Fruit fly (Drosophila melanogaster) whole organism, embryonic: Measurements from ENCODE around the gene CG13086.

Source experiments
- Abd-B ChIP-seq: fragments of 200-800 bp; sonication (Bioruptor generic); optimal IDR thresholded peaks from 2 replicates; lab custom pipeline; 2018; ENCODE audit warnings: missing biosample characterization, mild to moderate bottlenecking, missing genetic modification characterization, moderate library complexity
- BEAF-32 ChIP-seq: fragments of 200-800 bp; sonication (Bioruptor generic); optimal IDR thresholded peaks from 3 replicates; lab custom pipeline; 2017; ENCODE audit warnings: missing biosample characterization, missing genetic modification characterization, mild to moderate bottlenecking, moderate library complexity, missing genetic modification reagents
- Bteb2 ChIP-seq: fragments of 200-800 bp; sonication (Bioruptor generic); optimal IDR thresholded peaks from 2 replicates; lab custom pipeline; 2016; ENCODE audit warnings: missing biosample characterization, missing genetic modification characterization
- CG13424 ChIP-seq: fragments of 200-800 bp; sonication (Bioruptor generic); optimal IDR thresholded peaks from 2 replicates; lab custom pipeline; 2019; ENCODE audit warnings: missing biosample characterization, mild to moderate bottlenecking, missing genetic modification characterization, moderate library complexity
- CG13894 ChIP-seq: fragments of 200-800 bp; sonication (Bioruptor generic); optimal IDR thresholded peaks from 3 replicates; lab custom pipeline; 2018; ENCODE audit warnings: missing biosample characterization, mild to moderate bottlenecking, missing genetic modification characterization, moderate library complexity
- CG1602 ChIP-seq: fragments of 200-800 bp; sonication (Bioruptor generic); optimal IDR thresholded peaks from 3 replicates; lab custom pipeline; 2016; ENCODE audit warnings: missing biosample characterization, missing genetic modification characterization
- CG17912 ChIP-seq: fragments of 200-800 bp; sonication (Bioruptor generic); optimal IDR thresholded peaks from 2 replicates; lab custom pipeline; 2018; ENCODE audit warnings: missing biosample characterization, mild to moderate bottlenecking, missing genetic modification characterization
- CG1792 ChIP-seq: fragments of 200-800 bp; sonication (Bioruptor generic); optimal IDR thresholded peaks from 2 replicates; lab custom pipeline; 2016; ENCODE audit warnings: missing biosample characterization, missing genetic modification characterization
- CG2116 ChIP-seq: fragments of 200-800 bp; sonication (Bioruptor generic); optimal IDR thresholded peaks from 3 replicates; lab custom pipeline; 2018; ENCODE audit warnings: missing biosample characterization, mild to moderate bottlenecking, missing genetic modification characterization
- CG30431 ChIP-seq: fragments of 200-800 bp; sonication (Bioruptor generic); optimal IDR thresholded peaks from 2 replicates; lab custom pipeline; 2017; ENCODE audit warnings: missing biosample characterization, missing genetic modification characterization
- CG32532 ChIP-seq: fragments of 200-800 bp; sonication (Bioruptor generic); IDR thresholded peaks from 2 replicates; pipeline ENCODE4 v1.3.6; 2022; ENCODE audit warnings: missing biosample characterization, missing genetic modification characterization
- CG32767 ChIP-seq: fragments of 200-800 bp; sonication (Bioruptor generic); IDR thresholded peaks from 2 replicates; pipeline ENCODE4 v1.3.6; 2022; ENCODE audit warnings: missing biosample characterization, missing genetic modification characterization
- CG3838 ChIP-seq: fragments of 200-800 bp; sonication (Bioruptor generic); optimal IDR thresholded peaks from 3 replicates; lab custom pipeline; 2016; ENCODE audit warnings: missing biosample characterization, missing genetic modification characterization
- CG42726 ChIP-seq: fragments of 200-800 bp; sonication (Bioruptor generic); IDR thresholded peaks from 2 replicates; pipeline ENCODE4 v1.3.6; 2022; ENCODE audit warnings: missing biosample characterization, missing genetic modification characterization; ENCODE audit not compliant: partially characterized antibody
- CG4282 ChIP-seq: fragments of 200-800 bp; sonication (Bioruptor generic); optimal IDR thresholded peaks from 2 replicates; lab custom pipeline; 2016; ENCODE audit warnings: missing biosample characterization, missing genetic modification characterization
- CG4328 ChIP-seq: fragments of 200-800 bp; sonication (Bioruptor generic); optimal IDR thresholded peaks from 3 replicates; lab custom pipeline; 2017; ENCODE audit warnings: missing biosample characterization, missing genetic modification reagents, missing genetic modification characterization
- CG6254 ChIP-seq: fragments of 200-800 bp; sonication (Bioruptor generic); optimal IDR thresholded peaks from 3 replicates; lab custom pipeline; 2017; ENCODE audit warnings: mild to moderate bottlenecking, missing biosample characterization, missing genetic modification reagents, missing genetic modification characterization
- CG6683 ChIP-seq: fragments of 200-800 bp; sonication (Bioruptor generic); optimal IDR thresholded peaks from 2 replicates; lab custom pipeline; 2017; ENCODE audit warnings: missing biosample characterization, mild to moderate bottlenecking, missing genetic modification characterization, missing genetic modification reagents
- CG7786 ChIP-seq: fragments of 200-800 bp; sonication (Bioruptor generic); optimal IDR thresholded peaks from 2 replicates; lab custom pipeline; 2016; ENCODE audit warnings: missing biosample characterization, missing genetic modification characterization
- CG7839 ChIP-seq: fragments of 200-800 bp; sonication (Bioruptor generic); optimal IDR thresholded peaks from 3 replicates; lab custom pipeline; 2018; ENCODE audit warnings: missing biosample characterization, mild to moderate bottlenecking, missing genetic modification characterization, moderate library complexity
- CG7928 ChIP-seq: fragments of 200-800 bp; sonication (Bioruptor generic); optimal IDR thresholded peaks from 2 replicates; lab custom pipeline; 2017; ENCODE audit warnings: missing biosample characterization, mild to moderate bottlenecking, missing genetic modification characterization
- CG9797 ChIP-seq: fragments of 200-800 bp; sonication (Bioruptor generic); optimal IDR thresholded peaks from 3 replicates; lab custom pipeline; 2018; ENCODE audit warnings: missing biosample characterization, mild to moderate bottlenecking, missing genetic modification characterization
- CG9876 ChIP-seq: fragments of 200-800 bp; sonication (Bioruptor generic); optimal IDR thresholded peaks from 2 replicates; lab custom pipeline; 2016; ENCODE audit warnings: missing biosample characterization, missing genetic modification characterization
- Chrac-16 ChIP-seq: fragments of 200-800 bp; sonication (Bioruptor generic); optimal IDR thresholded peaks from 3 replicates; lab custom pipeline; 2016; ENCODE audit warnings: missing biosample characterization, missing genetic modification characterization
- Gsc ChIP-seq: fragments of 200-800 bp; sonication (Bioruptor generic); IDR thresholded peaks from 2 replicates; pipeline ENCODE4 v1.3.6; 2022; ENCODE audit warnings: missing biosample characterization, missing genetic modification characterization
- Hmx ChIP-seq: fragments of 200-800 bp; sonication (Bioruptor generic); optimal IDR thresholded peaks from 2 replicates; lab custom pipeline; 2016; ENCODE audit warnings: missing biosample characterization, missing genetic modification characterization
- NC2α ChIP-seq: fragments of 200-800 bp; sonication (Bioruptor generic); optimal IDR thresholded peaks from 2 replicates; lab custom pipeline; 2016; ENCODE audit warnings: missing biosample characterization, missing genetic modification characterization
- Nf-YB ChIP-seq: fragments of 200-800 bp; sonication (Bioruptor generic); optimal IDR thresholded peaks from 3 replicates; lab custom pipeline; 2019; ENCODE audit warnings: missing biosample characterization, mild to moderate bottlenecking, missing genetic modification characterization, moderate library complexity
- Nf-YC ChIP-seq: fragments of 200-800 bp; optimal IDR thresholded peaks from 3 replicates; lab custom pipeline; 2019; ENCODE audit warnings: missing biosample characterization, mild to moderate bottlenecking, missing genetic modification characterization, moderate library complexity
- Sin3A ChIP-seq: fragments of >200 bp; optimal IDR thresholded peaks from 2 replicates; lab custom pipeline; 2018
- bab2 ChIP-seq: fragments of 200-800 bp; sonication (Bioruptor generic); optimal IDR thresholded peaks from 2 replicates; lab custom pipeline; 2016; ENCODE audit warnings: missing biosample characterization, missing genetic modification characterization
- caup ChIP-seq: fragments of 200-800 bp; sonication (Bioruptor generic); optimal IDR thresholded peaks from 3 replicates; lab custom pipeline; 2017; ENCODE audit warnings: missing biosample characterization, mild to moderate bottlenecking, missing genetic modification characterization, moderate library complexity; ENCODE audit not compliant: severe bottlenecking
- corto ChIP-seq: fragments of 200-800 bp; sonication (Bioruptor generic); optimal IDR thresholded peaks from 2 replicates; lab custom pipeline; 2016; ENCODE audit warnings: missing biosample characterization, mild to moderate bottlenecking, missing genetic modification characterization, moderate library complexity
- croc ChIP-seq: fragments of 200-800 bp; sonication (Bioruptor generic); conservative IDR thresholded peaks from 3 replicates; pipeline ENCODE4 v1.3.6; 2022; ENCODE audit warnings: missing biosample characterization, missing genetic modification characterization
- danr ChIP-seq: fragments of 200-800 bp; sonication (Bioruptor generic); IDR thresholded peaks from 2 replicates; pipeline ENCODE4 v1.3.6; 2022; ENCODE audit warnings: missing biosample characterization, missing genetic modification characterization
- dmrt11E ChIP-seq: fragments of 200-800 bp; sonication (Bioruptor generic); optimal IDR thresholded peaks from 3 replicates; lab custom pipeline; 2018; ENCODE audit warnings: missing biosample characterization, mild to moderate bottlenecking, missing genetic modification characterization, moderate library complexity
- dmrt99B ChIP-seq: fragments of 200-800 bp; sonication (Bioruptor generic); optimal IDR thresholded peaks from 2 replicates; lab custom pipeline; 2018; ENCODE audit warnings: missing biosample characterization, mild to moderate bottlenecking, missing genetic modification characterization, moderate library complexity
- ewg ChIP-seq: fragments of 200-800 bp; sonication (Bioruptor generic); optimal IDR thresholded peaks from 3 replicates; lab custom pipeline; 2017; ENCODE audit warnings: mild to moderate bottlenecking, missing biosample characterization, missing genetic modification reagents, missing genetic modification characterization
- exex ChIP-seq: fragments of 200-800 bp; sonication (Bioruptor generic); optimal IDR thresholded peaks from 4 replicates; lab custom pipeline; 2018; ENCODE audit warnings: missing biosample characterization, mild to moderate bottlenecking, missing genetic modification characterization, moderate library complexity
- fd102C ChIP-seq: fragments of 200-800 bp; sonication (Bioruptor generic); optimal IDR thresholded peaks from 2 replicates; lab custom pipeline; 2018; ENCODE audit warnings: missing biosample characterization, mild to moderate bottlenecking, missing genetic modification characterization, moderate library complexity
- fru ChIP-seq: fragments of >200 bp; optimal IDR thresholded peaks from 2 replicates; lab custom pipeline; 2017
- ind ChIP-seq: fragments of 200-800 bp; sonication (Bioruptor generic); optimal IDR thresholded peaks from 3 replicates; lab custom pipeline; 2016; ENCODE audit warnings: missing biosample characterization, missing genetic modification characterization
- jing ChIP-seq: fragments of 200-800 bp; sonication (Bioruptor generic); optimal IDR thresholded peaks from 2 replicates; lab custom pipeline; 2018; ENCODE audit warnings: missing biosample characterization, mild to moderate bottlenecking, missing genetic modification characterization
- klu ChIP-seq: fragments of 200-800 bp; sonication (Bioruptor generic); IDR thresholded peaks from 2 replicates; pipeline ENCODE4 v1.3.6; 2022; ENCODE audit warnings: missing biosample characterization, missing genetic modification characterization
- knrl ChIP-seq: fragments of 200-800 bp; sonication (Bioruptor generic); IDR thresholded peaks from 3 replicates; pipeline ENCODE4 v1.3.6; 2022; ENCODE audit warnings: missing biosample characterization, missing genetic modification characterization; ENCODE audit not compliant: partially characterized antibody
- nom ChIP-seq: fragments of 200-800 bp; sonication (Bioruptor generic); optimal IDR thresholded peaks from 2 replicates; lab custom pipeline; 2017; ENCODE audit warnings: missing biosample characterization, missing genetic modification characterization, mild to moderate bottlenecking, moderate library complexity, missing genetic modification reagents
- onecut ChIP-seq: fragments of 200-800 bp; sonication (Bioruptor generic); IDR thresholded peaks from 2 replicates; pipeline ENCODE4 v1.3.6; 2022; ENCODE audit warnings: missing biosample characterization, missing genetic modification characterization
- pho ChIP-seq: fragments of 200-800 bp; sonication (Bioruptor generic); optimal IDR thresholded peaks from 2 replicates; lab custom pipeline; 2016; ENCODE audit warnings: missing biosample characterization, missing genetic modification characterization
- ranshi ChIP-seq: fragments of 200-800 bp; sonication (Bioruptor generic); IDR thresholded peaks from 2 replicates; pipeline ENCODE4 v1.3.6; 2022; ENCODE audit warnings: missing biosample characterization, missing genetic modification characterization
- trem ChIP-seq: fragments of 200-800 bp; optimal IDR thresholded peaks from 3 replicates; lab custom pipeline; 2019; ENCODE audit warnings: missing biosample characterization, mild to moderate bottlenecking, missing genetic modification characterization, moderate library complexity
- vvl ChIP-seq: fragments of 200-800 bp; sonication (Bioruptor generic); IDR thresholded peaks from 2 replicates; pipeline ENCODE4 v1.3.6; 2022; ENCODE audit warnings: missing biosample characterization, missing genetic modification characterization

CG13086 gene

DNA sequence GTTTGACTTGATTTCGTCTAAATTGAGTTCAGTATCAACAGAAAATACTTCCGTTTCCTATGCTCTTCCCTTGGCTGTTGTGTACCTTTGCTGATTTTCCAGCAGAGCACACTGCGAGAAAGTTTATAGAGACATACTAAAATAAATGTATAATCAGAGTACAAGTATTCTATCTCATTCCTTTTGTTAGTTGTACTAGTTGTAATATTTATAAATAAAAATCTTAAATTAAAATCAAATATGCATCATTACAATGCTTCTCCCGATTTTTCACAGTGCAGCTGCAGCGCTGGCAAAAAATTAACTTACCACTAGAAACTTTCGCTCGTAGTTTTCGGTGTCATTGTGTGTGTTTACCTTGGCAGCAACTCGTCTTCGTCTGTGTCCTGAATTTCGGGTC, 29.1 kb upstream of the CG13086 start (continued):
- TF ChIP-seq CG6254 (GFP tag; lab: Kevin White, UChicago): peak; percentile 44
- TF ChIP-seq Sin3A (lab: Kevin White, UChicago): no peak
- TF ChIP-seq Chrac-16: peak; percentile 65
- peak; percentile 72 for TF ChIP-seq vvl (GFP tag; lab: Robert Waterston, UW)
- peak; percentile 2 for TF ChIP-seq Abd-B (GFP tag; lab: Kevin White, UChicago)
- no peak for TF ChIP-seq CG6683 (GFP tag; lab: Kevin White, UChicago)
- no peak for TF ChIP-seq exex
- no peak for TF ChIP-seq fru (lab: Kevin White, UChicago)
- TF ChIP-seq Hmx: no peak
- TF ChIP-seq dmrt11E (tag; lab: Kevin White, UChicago): peak; percentile 78
- TF ChIP-seq jing (GFP tag; lab: Kevin White, UChicago): no peak
- no peak for TF ChIP-seq danr
- TF ChIP-seq CG9797 (GFP tag; lab: Kevin White, UChicago): no peak
- TF ChIP-seq Nf-YC (tag; lab: Kevin White, UChicago): no peak
- TF ChIP-seq CG7786 (GFP tag; lab: Kevin White, UChicago): no peak
- TF ChIP-seq CG7839 (tag; lab: Kevin White, UChicago): peak; percentile 59
- peak; percentile 70 for TF ChIP-seq fd102C (GFP tag; lab: Kevin White, UChicago)
- peak; percentile 69 for TF ChIP-seq trem (tag; lab: Kevin White, UChicago)
- no peak for TF ChIP-seq NC2α
- TF ChIP-seq klu (GFP tag; lab: Robert Waterston, UW): 0 out of 2 replicates have a peak, but pooled peaks have one; percentile 27
- TF ChIP-seq CG13894: no peak
- TF ChIP-seq croc (GFP tag; lab: Robert Waterston, UW): peak; percentile 35; the same call in 1 of the 3 replicates
- TF ChIP-seq knrl (GFP tag; lab: Robert Waterston, UW): no peak
- peak; percentile 47 for TF ChIP-seq CG32532 (GFP tag; lab: Robert Waterston, UW)
- TF ChIP-seq CG1602 (GFP tag; lab: Kevin White, UChicago): peak; percentile 42
- TF ChIP-seq Bteb2 (GFP tag; lab: Kevin White, UChicago): peak; percentile 29
- TF ChIP-seq BEAF-32 (GFP tag; lab: Kevin White, UChicago): no peak
- peak; percentile 18 for TF ChIP-seq Nf-YB (GFP tag; lab: Kevin White, UChicago)
- TF ChIP-seq bab2 (GFP tag; lab: Kevin White, UChicago): peak; percentile 48
- TF ChIP-seq nom (GFP tag; lab: Kevin White, UChicago): no peak
- peak; percentile 35 for TF ChIP-seq ind
- TF ChIP-seq CG4282 (GFP tag; lab: Kevin White, UChicago): no peak
- peak; percentile 25; the same call in 1 of the 2 replicates for TF ChIP-seq onecut
- TF ChIP-seq CG2116 (GFP tag; lab: Kevin White, UChicago): peak; percentile 13
- no peak for TF ChIP-seq CG9876 (GFP tag; lab: Kevin White, UChicago)
- TF ChIP-seq CG7928 (GFP tag; lab: Kevin White, UChicago): no peak
- TF ChIP-seq CG17912 (GFP tag; lab: Kevin White, UChicago): no peak
- TF ChIP-seq dmrt99B (tag; lab: Kevin White, UChicago): peak; percentile 75
- TF ChIP-seq CG42726: no peak; the same call in 1 of the 2 replicates
- no peak for TF ChIP-seq Gsc (GFP tag; lab: Robert Waterston, UW)
- peak; percentile 37 for TF ChIP-seq caup (GFP tag; lab: Kevin White, UChicago)
- TF ChIP-seq ranshi (GFP tag; lab: Robert Waterston, UW): no peak
- TF ChIP-seq corto: no peak
- TF ChIP-seq CG30431 (GFP tag; lab: Kevin White, UChicago): peak; percentile 47
- TF ChIP-seq CG32767 (GFP tag; lab: Robert Waterston, UW): peak; percentile 35; the same call in 1 of the 2 replicates
- peak; percentile 17 for TF ChIP-seq ewg
- peak; percentile 13 for TF ChIP-seq pho (GFP tag; lab: Kevin White, UChicago)
- TF ChIP-seq CG4328 (GFP tag; lab: Kevin White, UChicago): no peak
- no peak for TF ChIP-seq CG3838 (GFP tag; lab: Kevin White, UChicago)
- peak; percentile 54 for TF ChIP-seq CG13424 (tag; lab: Kevin White, UChicago)
- TF ChIP-seq CG1792: no peak
